Fruit fly (Drosophila melanogaster): ENCODE data around the gene CG11162.

The CG11162 gene

DNA sequence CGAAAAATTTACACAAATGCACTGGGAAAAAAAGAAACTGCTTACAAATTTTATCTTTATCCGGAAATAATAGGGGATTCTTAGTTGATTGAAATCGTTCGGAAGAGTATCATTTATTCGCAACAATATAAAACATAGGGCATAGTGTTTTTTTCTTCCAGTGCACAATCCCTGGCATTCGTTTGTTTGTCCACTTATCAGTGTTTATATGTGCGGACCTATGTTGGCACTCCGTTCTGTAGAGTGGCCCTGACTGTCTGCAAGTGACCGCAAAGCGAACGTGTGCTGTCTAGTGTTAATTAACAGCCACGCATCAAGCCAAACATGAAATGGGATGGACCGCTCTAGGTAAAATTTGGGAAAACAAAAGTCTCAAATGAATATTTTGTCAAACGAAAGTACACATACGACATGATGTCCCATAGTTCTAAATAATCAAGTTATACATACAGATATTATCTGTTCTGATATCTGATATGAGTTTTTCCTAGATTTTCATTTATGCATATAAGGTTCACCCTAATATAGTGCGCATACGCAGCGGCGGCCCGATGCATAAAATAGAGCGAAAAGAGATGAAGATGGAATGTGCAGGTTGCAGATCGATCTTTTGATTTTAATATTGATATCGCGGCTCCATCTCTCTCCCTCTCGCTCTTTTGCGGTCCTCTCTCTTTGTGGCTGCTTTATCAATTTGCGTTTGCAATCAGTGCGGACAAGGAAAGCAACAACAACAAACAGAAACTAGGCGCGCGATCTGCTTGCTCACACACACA, 35.4 kb upstream of the CG11162 start (continued):
- TF ChIP-seq Bgb (GFP tag; IDR thresholded peaks at IDR 0.05; ENCODE audit: partially characterized antibody) (no peak), CG16779 (GFP tag; IDR thresholded peaks at IDR 0.05) (peak; percentile 92), ab (GFP tag; optimal IDR thresholded peaks at IDR 0.05) (peak; percentile 93), CG42726 (GFP tag; IDR thresholded peaks at IDR 0.05; ENCODE audit: partially characterized antibody) (no peak), CG14710 (tag; optimal IDR thresholded peaks at IDR 0.05) (peak; percentile 82), NC2β (GFP tag; optimal IDR thresholded peaks at IDR 0.05) (peak; percentile 92), disco-r (GFP tag; optimal IDR thresholded peaks at IDR 0.05) (peak; percentile 87), CG3065 (GFP tag; optimal IDR thresholded peaks at IDR 0.05) (peak; percentile 73), Side (GFP tag; optimal IDR thresholded peaks at IDR 0.05) (peak; percentile 94), fd96Cb (tag; optimal IDR thresholded peaks at IDR 0.05) (peak; percentile 91), exex (tag; optimal IDR thresholded peaks at IDR 0.05) (peak; percentile 53), CG15479 (GFP tag; optimal IDR thresholded peaks at IDR 0.05) (no peak), CG9876 (GFP tag; optimal IDR thresholded peaks at IDR 0.05) (peak; percentile 92), sqz (GFP tag; optimal IDR thresholded peaks at IDR 0.05) (peak; percentile 89), CG17912 (GFP tag; optimal IDR thresholded peaks at IDR 0.05) (peak; percentile 12), CG15073 (GFP tag; optimal IDR thresholded peaks at IDR 0.05) (peak; percentile 68), dmrt99B (tag; optimal IDR thresholded peaks at IDR 0.05) (peak; percentile 94), CG30403 (GFP tag; optimal IDR thresholded peaks at IDR 0.05) (peak; percentile 95), hbn (GFP tag; IDR thresholded peaks at IDR 0.05; ENCODE audit: partially characterized antibody) (no peak), stwl (tag; optimal IDR thresholded peaks at IDR 0.05) (no peak), bigmax (GFP tag; optimal IDR thresholded peaks at IDR 0.05) (no peak), CG10431 (GFP tag; optimal IDR thresholded peaks at IDR 0.05) (peak; percentile 64), phol (tag; optimal IDR thresholded peaks at IDR 0.05) (peak; percentile 91), CG3847 (GFP tag; IDR thresholded peaks at IDR 0.05) (peak; percentile 94), CG8478 (optimal IDR thresholded peaks at IDR 0.05) (no peak), CG17328 (GFP tag; IDR thresholded peaks at IDR 0.05) (peak; percentile 91), CG12299 (tag; optimal IDR thresholded peaks at IDR 0.05) (peak; percentile 79), rib (GFP tag; IDR thresholded peaks at IDR 0.05) (peak; percentile 95), peb (GFP tag; IDR thresholded peaks at IDR 0.05) (peak; percentile 62; the same call in 1 of the 2 replicates), CG10543 (GFP tag; optimal IDR thresholded peaks at IDR 0.05) (peak; percentile 64), ATbp (GFP tag; optimal IDR thresholded peaks at IDR 0.05) (peak; percentile 88), CG12236 (GFP tag; optimal IDR thresholded peaks at IDR 0.05) (peak; percentile 93), CG11093 (GFP tag; IDR thresholded peaks at IDR 0.05) (peak; percentile 88), br (optimal IDR thresholded peaks at IDR 0.05) (no peak), lmd (GFP tag; IDR thresholded peaks at IDR 0.05) (peak; percentile 96), caup (GFP tag; optimal IDR thresholded peaks at IDR 0.05; ENCODE audit: severe bottlenecking) (peak; percentile 92), CG30020 (tag; optimal IDR thresholded peaks at IDR 0.05) (peak; percentile 56), CG11456 (GFP tag; IDR thresholded peaks at IDR 0.05) (peak; percentile 95), hb (GFP tag; IDR thresholded peaks at IDR 0.05; ENCODE audit: partially characterized antibody) (no peak), HLH4C (GFP tag; IDR thresholded peaks at IDR 0.05; ENCODE audit: partially characterized antibody) (no peak), pnt (GFP tag; optimal IDR thresholded peaks at IDR 0.05) (peak; percentile 96), Sry-δ (GFP tag; optimal IDR thresholded peaks at IDR 0.05) (peak; percentile 69), CG11695 (GFP tag; IDR thresholded peaks at IDR 0.05) (peak; percentile 91), Lim3 (GFP tag; IDR thresholded peaks at IDR 0.05) (peak; percentile 77; the same call in 1 of the 2 replicates), chm (GFP tag; IDR thresholded peaks at IDR 0.05) (peak; percentile 78), en (GFP tag; optimal IDR thresholded peaks at IDR 0.05) (peak; percentile 95), CG14860 (GFP tag; IDR thresholded peaks at IDR 0.05; ENCODE audit: partially characterized antibody) (no peak), Mrtf (GFP tag; IDR thresholded peaks at IDR 0.05) (peak; percentile 94), CG3281 (GFP tag; optimal IDR thresholded peaks at IDR 0.05) (peak; percentile 93)
